Fruit fly (Drosophila melanogaster) whole organism, embryonic: ENCODE data around the gene SMC3.

Experiments
- Adf1 ChIP-seq: fragments of 200-800 bp; sonication (Bioruptor generic); IDR thresholded peaks from 2 replicates; pipeline ENCODE4 v1.3.6; 2022; ENCODE audit warnings: missing biosample characterization, missing genetic modification characterization
- Awh ChIP-seq: fragments of 200-800 bp; sonication (Bioruptor generic); IDR thresholded peaks from 2 replicates; pipeline ENCODE4, ENCODE4 v1.3.6; 2022; ENCODE audit warnings: missing biosample characterization, missing genetic modification characterization
- BEAF-32 ChIP-seq: fragments of 200-800 bp; sonication (Bioruptor generic); optimal IDR thresholded peaks from 3 replicates; lab custom pipeline; 2017; ENCODE audit warnings: missing biosample characterization, missing genetic modification characterization, mild to moderate bottlenecking, moderate library complexity, missing genetic modification reagents
- Bgb ChIP-seq: fragments of 200-800 bp; sonication (Bioruptor generic); IDR thresholded peaks from 2 replicates; pipeline ENCODE4 v1.3.6; 2022; ENCODE audit warnings: missing biosample characterization, missing genetic modification characterization; ENCODE audit not compliant: partially characterized antibody
- Blimp-1 ChIP-seq: fragments of 200-800 bp; sonication (Bioruptor generic); optimal IDR thresholded peaks from 3 replicates; lab custom pipeline; 2018; ENCODE audit warnings: missing biosample characterization, missing genetic modification characterization, mild to moderate bottlenecking, moderate library complexity, missing genetic modification reagents
- CG10366 ChIP-seq: fragments of 200-800 bp; sonication (Bioruptor generic); IDR thresholded peaks from 2 replicates; pipeline ENCODE4 v1.3.6; 2022; ENCODE audit warnings: missing biosample characterization, missing genetic modification characterization
- CG10959 ChIP-seq: fragments of 200-800 bp; sonication (Bioruptor generic); IDR thresholded peaks from 2 replicates; pipeline ENCODE4 v1.3.6; 2022; ENCODE audit warnings: missing biosample characterization, missing genetic modification characterization
- CG11085 ChIP-seq: fragments of 200-800 bp; sonication (Bioruptor generic); IDR thresholded peaks from 2 replicates; pipeline ENCODE4 v1.3.6; 2022; ENCODE audit warnings: missing biosample characterization, missing genetic modification characterization
- CG13287 ChIP-seq: fragments of 200-800 bp; sonication (Bioruptor generic); IDR thresholded peaks from 2 replicates; pipeline ENCODE4 v1.3.6; 2022; ENCODE audit warnings: missing biosample characterization, missing genetic modification characterization; ENCODE audit not compliant: partially characterized antibody
- CG13894 ChIP-seq: fragments of 200-800 bp; sonication (Bioruptor generic); optimal IDR thresholded peaks from 3 replicates; lab custom pipeline; 2018; ENCODE audit warnings: missing biosample characterization, mild to moderate bottlenecking, missing genetic modification characterization, moderate library complexity
- CG14050 ChIP-seq: fragments of 200-800 bp; sonication (Bioruptor generic); IDR thresholded peaks from 3 replicates; pipeline ENCODE4 v1.3.6; 2022; ENCODE audit warnings: missing biosample characterization, missing genetic modification characterization
- CG1603 ChIP-seq: fragments of 200-800 bp; sonication (Bioruptor generic); optimal IDR thresholded peaks from 2 replicates; lab custom pipeline; 2019; ENCODE audit warnings: missing biosample characterization, mild to moderate bottlenecking, missing genetic modification characterization, moderate library complexity
- CG1647 ChIP-seq: fragments of 200-800 bp; sonication (Bioruptor generic); optimal IDR thresholded peaks from 3 replicates; lab custom pipeline; 2016; ENCODE audit warnings: missing biosample characterization, missing genetic modification characterization
- CG17361 ChIP-seq: fragments of 200-800 bp; sonication (Bioruptor generic); IDR thresholded peaks from 3 replicates; pipeline ENCODE4 v1.3.6; 2022; ENCODE audit warnings: missing biosample characterization, missing genetic modification characterization
- CG2678 ChIP-seq: fragments of 200-800 bp; sonication (Bioruptor generic); optimal IDR thresholded peaks from 3 replicates; lab custom pipeline; 2019; ENCODE audit warnings: missing biosample characterization, mild to moderate bottlenecking, missing genetic modification characterization, moderate library complexity
- CG32767 ChIP-seq: fragments of 200-800 bp; sonication (Bioruptor generic); IDR thresholded peaks from 2 replicates; pipeline ENCODE4 v1.3.6; 2022; ENCODE audit warnings: missing biosample characterization, missing genetic modification characterization
- CG3281 ChIP-seq: fragments of 200-800 bp; sonication (Bioruptor generic); optimal IDR thresholded peaks from 3 replicates; lab custom pipeline; 2017; ENCODE audit warnings: missing biosample characterization, mild to moderate bottlenecking, missing genetic modification characterization
- CG3726 ChIP-seq: fragments of 200-800 bp; sonication (Bioruptor generic); IDR thresholded peaks from 3 replicates; pipeline ENCODE4, ENCODE4 v1.3.6; 2022; ENCODE audit warnings: missing biosample characterization, missing genetic modification characterization
- CG4820 ChIP-seq: fragments of 200-800 bp; sonication (Bioruptor generic); optimal IDR thresholded peaks from 3 replicates; lab custom pipeline; 2016; ENCODE audit warnings: missing biosample characterization, missing genetic modification characterization
- CG6813 ChIP-seq: fragments of 200-800 bp; sonication (Bioruptor generic); optimal IDR thresholded peaks from 2 replicates; lab custom pipeline; 2017; ENCODE audit warnings: missing biosample characterization, missing genetic modification characterization, mild to moderate bottlenecking, moderate library complexity, missing genetic modification reagents
- CG7372 ChIP-seq: fragments of 200-800 bp; sonication (Bioruptor generic); IDR thresholded peaks from 2 replicates; pipeline ENCODE4 v1.3.6; 2022; ENCODE audit warnings: missing biosample characterization, missing genetic modification characterization
- CG8765 ChIP-seq: fragments of 200-800 bp; sonication (Bioruptor generic); IDR thresholded peaks from 2 replicates; pipeline ENCODE4 v1.3.6; 2022; ENCODE audit warnings: missing biosample characterization, missing genetic modification characterization
- Dad ChIP-seq: fragments of 200-800 bp; sonication (Bioruptor generic); optimal IDR thresholded peaks from 3 replicates; lab custom pipeline; 2016; ENCODE audit warnings: missing biosample characterization, missing genetic modification characterization
- Dbx ChIP-seq: fragments of 200-800 bp; sonication (Bioruptor generic); IDR thresholded peaks from 3 replicates; pipeline ENCODE4 v1.3.6; 2022; ENCODE audit warnings: missing biosample characterization, missing genetic modification characterization
- Deaf1 ChIP-seq: fragments of 200-800 bp; optimal IDR thresholded peaks from 3 replicates; lab custom pipeline; 2019; ENCODE audit warnings: missing biosample characterization, mild to moderate bottlenecking, missing genetic modification characterization, moderate library complexity
- Dp ChIP-seq: fragments of 200-800 bp; sonication (Bioruptor generic); optimal IDR thresholded peaks from 2 replicates; lab custom pipeline; 2018; ENCODE audit warnings: missing biosample characterization, mild to moderate bottlenecking, missing genetic modification characterization, moderate library complexity
- Eip74EF ChIP-seq, 2 experiments: fragments of 200-800 bp in 1 of 2; fragments of >200 bp in 1 of 2; sonication (Bioruptor generic) in 1 of 2; optimal IDR thresholded peaks; 2 replicates each; lab custom pipeline; 2017 to 2019; ENCODE audit warnings: missing biosample characterization in 2 of 2, missing genetic modification characterization in 2 of 2, mild to moderate bottlenecking in 1 of 2, moderate library complexity in 1 of 2
- HLH54F ChIP-seq: fragments of 200-800 bp; sonication (Bioruptor generic); optimal IDR thresholded peaks from 3 replicates; lab custom pipeline; 2016; ENCODE audit warnings: missing biosample characterization, missing genetic modification characterization
- Mes4 ChIP-seq: fragments of 200-800 bp; sonication (Bioruptor generic); optimal IDR thresholded peaks from 2 replicates; lab custom pipeline; 2016; ENCODE audit warnings: missing biosample characterization, missing genetic modification characterization
- Nf-YA ChIP-seq: fragments of 200-800 bp; sonication (Bioruptor generic); IDR thresholded peaks from 2 replicates; pipeline ENCODE4 v1.3.6; 2022; ENCODE audit warnings: missing biosample characterization, missing genetic modification characterization
- Nf-YB ChIP-seq: fragments of 200-800 bp; sonication (Bioruptor generic); optimal IDR thresholded peaks from 3 replicates; lab custom pipeline; 2019; ENCODE audit warnings: missing biosample characterization, mild to moderate bottlenecking, missing genetic modification characterization, moderate library complexity
- Opbp ChIP-seq: fragments of 200-800 bp; sonication (Bioruptor generic); IDR thresholded peaks from 3 replicates; pipeline ENCODE4 v1.3.6; 2022; ENCODE audit warnings: missing biosample characterization, missing genetic modification characterization; ENCODE audit not compliant: partially characterized antibody
- Ptx1 ChIP-seq: fragments of 200-800 bp; sonication (Bioruptor generic); IDR thresholded peaks from 2 replicates; pipeline ENCODE4 v1.3.6; 2022; ENCODE audit warnings: missing biosample characterization, missing genetic modification characterization
- Ssrp ChIP-seq: fragments of 200-800 bp; sonication (Bioruptor generic); optimal IDR thresholded peaks from 2 replicates; lab custom pipeline; 2018; ENCODE audit warnings: missing biosample characterization, mild to moderate bottlenecking, missing genetic modification characterization, moderate library complexity
- TFAM ChIP-seq: fragments of 200-800 bp; sonication (Bioruptor generic); optimal IDR thresholded peaks from 2 replicates; lab custom pipeline; 2017; ENCODE audit warnings: missing biosample characterization, missing genetic modification characterization, inconsistent platforms
- cas ChIP-seq: fragments of 200-800 bp; sonication (Bioruptor generic); IDR thresholded peaks from 2 replicates; pipeline ENCODE4 v1.3.6; 2022; ENCODE audit warnings: missing biosample characterization, missing genetic modification characterization
- cato ChIP-seq: fragments of 200-800 bp; sonication (Bioruptor generic); optimal IDR thresholded peaks from 2 replicates; lab custom pipeline; 2016; ENCODE audit warnings: missing biosample characterization, missing genetic modification characterization, borderline replicate concordance
- gem ChIP-seq: fragments of 200-800 bp; sonication (Bioruptor generic); optimal IDR thresholded peaks from 2 replicates; lab custom pipeline; 2019; ENCODE audit warnings: missing biosample characterization, mild to moderate bottlenecking, missing genetic modification characterization, moderate library complexity
- grau ChIP-seq: fragments of 200-800 bp; optimal IDR thresholded peaks from 3 replicates; lab custom pipeline; 2019; ENCODE audit warnings: missing biosample characterization, mild to moderate bottlenecking, missing genetic modification characterization, moderate library complexity
- gro ChIP-seq: fragments of 200-800 bp; sonication (Bioruptor generic); optimal IDR thresholded peaks from 2 replicates; lab custom pipeline; 2016; ENCODE audit warnings: missing biosample characterization, missing genetic modification characterization
- jing ChIP-seq: fragments of 200-800 bp; sonication (Bioruptor generic); optimal IDR thresholded peaks from 2 replicates; lab custom pipeline; 2018; ENCODE audit warnings: missing biosample characterization, mild to moderate bottlenecking, missing genetic modification characterization
- lola ChIP-seq, 3 experiments: fragments of >200 bp in 2 of 3; fragments of 200-800 bp in 1 of 3; sonication (Bioruptor generic) in 1 of 3; optimal IDR thresholded peaks; 2 replicates each; lab custom pipeline; 2017 to 2019; ENCODE audit warnings: missing biosample characterization in 3 of 3, missing genetic modification characterization in 3 of 3, mild to moderate bottlenecking in 1 of 3, moderate library complexity in 1 of 3
- ro ChIP-seq: fragments of 200-800 bp; sonication (Bioruptor generic); IDR thresholded peaks from 2 replicates; pipeline ENCODE4 v1.3.6; 2022; ENCODE audit warnings: missing biosample characterization, missing genetic modification characterization
- slp2 ChIP-seq: fragments of 200-800 bp; sonication (Bioruptor generic); optimal IDR thresholded peaks from 2 replicates; lab custom pipeline; 2016; ENCODE audit warnings: missing biosample characterization, missing genetic modification characterization
- tna ChIP-seq: fragments of 200-800 bp; sonication (Bioruptor generic); IDR thresholded peaks from 2 replicates; pipeline ENCODE4 v1.3.6; 2022; ENCODE audit warnings: missing biosample characterization, missing genetic modification characterization; ENCODE audit not compliant: partially characterized antibody
- tx ChIP-seq: fragments of 200-800 bp; sonication (Bioruptor generic); optimal IDR thresholded peaks from 2 replicates; lab custom pipeline; 2016; ENCODE audit warnings: missing biosample characterization, missing genetic modification characterization
- vfl ChIP-seq: fragments of 200-800 bp; sonication (Bioruptor generic); optimal IDR thresholded peaks from 2 replicates; lab custom pipeline; 2016; ENCODE audit warnings: missing biosample characterization, missing genetic modification characterization
- vnd ChIP-seq: fragments of 200-800 bp; sonication (Bioruptor generic); IDR thresholded peaks from 3 replicates; pipeline ENCODE4 v1.3.6; 2022; ENCODE audit warnings: missing biosample characterization, missing genetic modification characterization; ENCODE audit not compliant: partially characterized antibody
- wor ChIP-seq: fragments of 200-800 bp; sonication (Bioruptor generic); IDR thresholded peaks from 2 replicates; pipeline ENCODE4 v1.3.6; 2022; ENCODE audit warnings: missing biosample characterization, missing genetic modification characterization
- yki ChIP-seq: fragments of >200 bp; optimal IDR thresholded peaks from 3 replicates; lab custom pipeline; 2018
- zfh2 ChIP-seq: fragments of 200-800 bp; sonication (Bioruptor generic); optimal IDR thresholded peaks from 2 replicates; lab custom pipeline; 2016; ENCODE audit warnings: missing biosample characterization, missing genetic modification characterization

SMC3 gene

dm6 chrX:16610601-16611058 is 17.4 kb upstream of the SMC3 start, which contains the start of gene mbt (continued):
- TF ChIP-seq Awh (GFP tag; lab: Robert Waterston, UW) (no peak), tx (no peak), CG11085 (GFP tag; lab: Robert Waterston, UW) (no peak), Dbx (no peak), CG6813 (no peak), grau (peak; percentile 20), CG10959 (GFP tag; lab: Robert Waterston, UW) (no peak), jing (no peak), Blimp-1 (GFP tag; lab: Kevin White, UChicago) (no peak), TFAM (GFP tag; lab: Kevin White, UChicago) (no peak), CG13894 (no peak), lola (GFP tag; optimal IDR thresholded peaks at IDR 0.05; lab: Kevin White, UChicago) (no peak), vnd (GFP tag; lab: Robert Waterston, UW) (peak; percentile 82), CG3281 (GFP tag; lab: Kevin White, UChicago) (no peak), cato (GFP tag; lab: Kevin White, UChicago) (no peak), Mes4 (GFP tag; lab: Kevin White, UChicago) (no peak), Opbp (GFP tag; lab: Robert Waterston, UW) (peak; percentile 95), slp2 (peak; percentile 31), CG4820 (GFP tag; lab: Kevin White, UChicago) (no peak), Ssrp (no peak), wor (no peak), ro (no peak), CG8765 (GFP tag; lab: Robert Waterston, UW) (no peak), Dp (GFP tag; lab: Kevin White, UChicago) (peak; percentile 82), cas (no peak), Nf-YB (peak; percentile 7), CG7372 (GFP tag; lab: Robert Waterston, UW) (no peak), gem (tag; lab: Kevin White, UChicago) (no peak), CG10366 (GFP tag; lab: Robert Waterston, UW) (no peak), CG2678 (tag; lab: Kevin White, UChicago) (no peak), CG14050 (GFP tag; lab: Robert Waterston, UW) (no peak), Nf-YA (GFP tag; lab: Robert Waterston, UW) (no peak), HLH54F (GFP tag; lab: Kevin White, UChicago) (no peak), zfh2 (GFP tag; lab: Kevin White, UChicago) (peak; percentile 25), CG17361 (GFP tag; lab: Robert Waterston, UW) (no peak), tna (GFP tag; lab: Robert Waterston, UW) (peak; percentile 77), Deaf1 (peak; percentile 75), CG32767 (no peak), CG13287 (GFP tag; lab: Robert Waterston, UW) (peak; percentile 92), Adf1 (GFP tag; lab: Robert Waterston, UW) (peak; percentile 43; the same call in 1 of the 2 replicates), Ptx1 (GFP tag; lab: Robert Waterston, UW) (no peak), Eip74EF (GFP tag; optimal IDR thresholded peaks at IDR 0.05; lab: Kevin White, UChicago) (no peak), BEAF-32 (GFP tag; lab: Kevin White, UChicago) (peak; percentile 97), Bgb (GFP tag; lab: Robert Waterston, UW) (peak; percentile 95), vfl (GFP tag; lab: Kevin White, UChicago) (no peak), gro (GFP tag; lab: Kevin White, UChicago) (peak; percentile 36), Dad (GFP tag; lab: Kevin White, UChicago) (no peak), yki (lab: Kevin White, UChicago) (no peak), CG1647 (GFP tag; lab: Kevin White, UChicago) (no peak), CG3726 (GFP tag; lab: Robert Waterston, UW) (no peak), CG1603 (tag; lab: Kevin White, UChicago) (no peak)
